Fruit fly (Drosophila melanogaster): ENCODE measurements around the gene UQCR-6.4L.
A peak's percentile ranks its signal among the peaks of the same experiment; 100 is the strongest.

UQCR-6.4L gene

DNA sequence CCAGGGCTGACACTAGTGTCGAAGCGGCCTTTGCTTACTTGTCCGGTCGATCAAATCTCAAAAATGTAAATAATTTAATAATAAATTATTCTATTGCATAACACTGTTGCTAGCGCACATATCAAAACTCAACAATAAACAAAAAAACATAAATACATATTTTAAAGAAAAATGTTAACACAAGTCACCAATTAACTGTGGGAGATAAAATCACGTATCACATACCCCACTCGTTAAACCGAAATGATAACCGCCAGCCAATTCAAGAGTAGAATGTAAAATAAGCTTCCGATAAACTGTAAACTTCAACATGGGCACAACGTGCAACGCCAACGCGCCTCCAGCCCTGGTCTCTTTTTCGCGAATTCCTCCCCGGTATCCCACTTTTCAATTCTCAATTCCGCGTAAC is 36.2 kb downstream of the UQCR-6.4L start, which contains the start of gene Arts:
TSS of gene Arts (plus strand) at position 116 of the 409 bp plus-strand sequence.
- no peak for TF ChIP-seq Dll (optimal IDR thresholded peaks at IDR 0.05)
- no peak for TF ChIP-seq EcR (GFP tag; optimal IDR thresholded peaks at IDR 0.05)
- no peak for TF ChIP-seq usp (GFP tag; optimal IDR thresholded peaks at IDR 0.05)
- no peak for TF ChIP-seq CG8478 (optimal IDR thresholded peaks at IDR 0.05)
- TF ChIP-seq pan (optimal IDR thresholded peaks at IDR 0.05), result no peak
- TF ChIP-seq psq (optimal IDR thresholded peaks at IDR 0.05), result no peak

DNA sequence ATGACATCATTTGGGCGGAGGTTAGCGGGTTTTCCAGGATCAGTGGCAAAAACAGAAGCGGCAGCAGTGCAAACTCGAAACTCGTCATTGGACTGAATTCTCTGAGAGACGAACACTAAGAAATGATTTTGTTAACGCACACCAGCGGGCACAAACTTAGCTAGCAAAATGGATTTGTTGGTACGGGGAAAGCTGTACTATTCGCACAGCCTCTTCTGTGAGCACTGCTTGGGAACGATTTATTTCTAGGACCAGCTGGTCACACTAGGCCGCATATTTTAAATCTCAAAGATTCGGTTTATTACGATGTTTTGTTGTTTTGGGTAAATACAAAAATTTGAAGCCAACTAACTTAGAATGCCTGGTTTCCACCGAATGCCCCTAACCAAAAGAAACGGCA is 42.6 kb downstream of the UQCR-6.4L start, which contains the start of gene CG4098:
TSS of gene CG4098 (minus strand) at position 228 of the 400 bp plus-strand sequence.
- TF ChIP-seq Dll (optimal IDR thresholded peaks at IDR 0.05) (no peak), psq (optimal IDR thresholded peaks at IDR 0.05) (no peak), usp (GFP tag; optimal IDR thresholded peaks at IDR 0.05) (no peak), EcR (GFP tag; optimal IDR thresholded peaks at IDR 0.05) (no peak), pan (optimal IDR thresholded peaks at IDR 0.05) (no peak), CG8478 (optimal IDR thresholded peaks at IDR 0.05) (no peak)

DNA sequence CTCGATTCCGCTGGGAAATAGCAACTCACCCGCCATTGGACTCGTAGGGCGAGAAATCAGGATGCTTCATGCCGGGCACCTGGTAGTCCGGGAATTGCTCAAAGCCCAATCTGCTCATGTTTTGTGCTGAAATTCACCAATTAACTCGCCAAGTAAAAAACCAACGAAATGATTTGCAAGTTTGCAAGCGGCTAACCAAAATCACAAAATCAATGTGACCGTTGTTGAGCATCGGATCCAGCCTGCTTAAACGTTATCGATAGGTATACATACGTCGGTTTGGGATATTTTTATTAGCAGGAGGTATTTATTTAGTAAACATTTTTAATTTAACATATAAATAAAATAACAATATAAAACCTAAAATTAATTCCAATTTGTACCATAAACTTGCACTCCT is 43.7 kb downstream of the UQCR-6.4L start, which contains the start of gene Prosbeta6:
TSS of gene Prosbeta6 (minus strand) at position 218 of the 400 bp plus-strand sequence.
- TF ChIP-seq psq (optimal IDR thresholded peaks at IDR 0.05), result no peak
- no peak for TF ChIP-seq pan (optimal IDR thresholded peaks at IDR 0.05)

DNA sequence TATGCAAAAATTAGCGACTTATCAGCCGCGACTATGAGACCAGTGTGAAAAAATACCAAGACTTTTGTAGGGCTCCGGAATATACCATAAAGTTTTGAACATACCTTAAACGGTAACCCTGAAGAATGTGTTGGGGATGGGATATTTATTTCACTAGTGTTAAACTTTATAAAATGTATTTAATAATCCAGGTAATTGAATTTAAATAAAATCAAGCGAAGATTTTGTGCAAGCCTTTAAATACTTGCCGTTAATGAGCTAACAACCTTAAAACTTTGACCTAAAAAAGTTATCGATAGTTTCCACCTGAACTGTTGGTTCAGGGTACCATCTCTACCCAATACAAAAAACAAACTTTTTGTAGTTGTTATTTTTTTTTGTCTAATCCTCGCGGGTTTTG is 45.6 kb downstream of the UQCR-6.4L start, which contains the start of gene CG4101:
TSS of gene CG4101 (plus strand) at position 335 of the 400 bp plus-strand sequence.
- no peak for TF ChIP-seq Dll (optimal IDR thresholded peaks at IDR 0.05)
- no peak for TF ChIP-seq usp (GFP tag; optimal IDR thresholded peaks at IDR 0.05)
- TF ChIP-seq pan (optimal IDR thresholded peaks at IDR 0.05), result no peak
- TF ChIP-seq EcR (GFP tag; optimal IDR thresholded peaks at IDR 0.05), result no peak
- no peak for TF ChIP-seq psq (optimal IDR thresholded peaks at IDR 0.05)
- TF ChIP-seq CG8478 (optimal IDR thresholded peaks at IDR 0.05), result no peak

DNA sequence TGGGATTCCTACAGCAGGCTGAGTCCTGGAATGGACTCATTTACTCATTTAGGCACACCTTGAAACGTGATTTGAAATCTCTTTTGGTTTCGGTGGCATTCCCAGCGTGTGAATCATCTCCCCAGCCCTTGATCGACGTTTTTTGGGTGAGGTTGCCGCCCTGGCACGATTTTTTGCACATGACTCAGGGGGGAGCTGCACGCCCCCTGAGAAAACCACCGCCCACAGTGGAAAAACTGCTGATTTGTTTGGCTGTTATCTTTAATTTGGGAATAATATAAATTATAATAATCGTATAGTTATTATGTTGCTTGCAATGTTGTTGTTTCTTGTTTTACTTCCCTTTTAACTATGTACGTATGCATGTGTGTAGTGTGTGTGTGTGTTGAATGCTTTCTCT is 46.4 kb downstream of the UQCR-6.4L start:
- no peak for TF ChIP-seq CG8478 (optimal IDR thresholded peaks at IDR 0.05)
- TF ChIP-seq Dll (optimal IDR thresholded peaks at IDR 0.05), result no peak
- no peak for TF ChIP-seq psq (optimal IDR thresholded peaks at IDR 0.05)
- TF ChIP-seq usp (GFP tag; optimal IDR thresholded peaks at IDR 0.05), result no peak
- TF ChIP-seq EcR (GFP tag; optimal IDR thresholded peaks at IDR 0.05), result no peak
- TF ChIP-seq pan (optimal IDR thresholded peaks at IDR 0.05), result no peak

DNA sequence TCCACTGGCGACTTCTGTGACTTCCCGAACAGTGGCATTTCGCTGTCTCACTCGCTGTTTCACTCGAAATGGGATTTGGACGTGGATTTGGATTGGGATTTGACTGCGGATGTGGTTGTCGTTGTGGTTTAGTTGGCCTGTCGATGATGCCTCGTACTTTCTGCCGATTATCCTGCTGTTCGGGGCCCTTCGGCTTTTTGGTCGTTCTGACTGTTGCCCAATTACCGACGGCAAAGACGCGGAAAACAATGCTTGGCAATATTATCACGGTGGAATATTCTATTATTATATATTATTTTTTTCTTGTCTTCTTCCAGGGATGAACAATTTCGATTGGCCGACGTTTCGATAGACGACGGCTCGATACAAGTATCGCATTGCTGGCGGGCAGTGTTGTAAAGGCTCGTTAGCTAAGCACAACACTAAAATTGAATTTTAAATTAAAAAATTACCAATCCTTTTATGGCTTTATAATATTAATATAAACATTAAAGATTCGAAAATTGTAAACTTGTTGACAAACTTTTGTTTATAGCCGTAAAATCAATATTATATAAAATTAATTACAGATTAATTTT is 48.7 kb downstream of the UQCR-6.4L start, which contains the start of gene Mo25:
TSS of gene Mo25 (minus strand) at position 341 of the 578 bp plus-strand sequence.
- no peak for TF ChIP-seq psq (optimal IDR thresholded peaks at IDR 0.05)
- peak; percentile 18 for TF ChIP-seq CG8478 (optimal IDR thresholded peaks at IDR 0.05)

Data from whole organism.